Fruit fly (Drosophila melanogaster) whole organism, embryonic: ENCODE measurements around the gene Lcp65Ab1.

Source experiments
- B-H1 ChIP-seq: fragments of 200-800 bp; sonication (Bioruptor generic); IDR thresholded peaks from 3 replicates; pipeline ENCODE4 v1.3.6; 2022; ENCODE audit warnings: missing biosample characterization, missing genetic modification characterization
- Bgb ChIP-seq: fragments of 200-800 bp; sonication (Bioruptor generic); IDR thresholded peaks from 2 replicates; pipeline ENCODE4 v1.3.6; 2022; ENCODE audit warnings: missing biosample characterization, missing genetic modification characterization; ENCODE audit not compliant: partially characterized antibody
- CG10147 ChIP-seq: fragments of 200-800 bp; sonication (Bioruptor generic); optimal IDR thresholded peaks from 2 replicates; lab custom pipeline; 2019; ENCODE audit warnings: missing biosample characterization, mild to moderate bottlenecking, missing genetic modification characterization, moderate library complexity
- CG10543 ChIP-seq: fragments of 200-800 bp; sonication (Bioruptor generic); optimal IDR thresholded peaks from 3 replicates; lab custom pipeline; 2017; ENCODE audit warnings: missing biosample characterization, mild to moderate bottlenecking, missing genetic modification characterization, moderate library complexity
- CG11504 ChIP-seq: fragments of 200-800 bp; sonication (Bioruptor generic); optimal IDR thresholded peaks from 3 replicates; lab custom pipeline; 2019; ENCODE audit warnings: missing biosample characterization, mild to moderate bottlenecking, missing genetic modification characterization, moderate library complexity
- CG11696 ChIP-seq: fragments of 200-800 bp; sonication (Bioruptor generic); IDR thresholded peaks from 2 replicates; pipeline ENCODE4 v1.3.6; 2022; ENCODE audit warnings: missing biosample characterization, missing genetic modification characterization
- CG12071 ChIP-seq: fragments of 200-800 bp; sonication (Bioruptor generic); optimal IDR thresholded peaks from 3 replicates; lab custom pipeline; 2018; ENCODE audit warnings: missing biosample characterization, mild to moderate bottlenecking, missing genetic modification characterization
- CG12155 ChIP-seq: fragments of 200-800 bp; sonication (Bioruptor generic); optimal IDR thresholded peaks from 3 replicates; lab custom pipeline; 2016; ENCODE audit warnings: missing biosample characterization, missing genetic modification characterization
- CG12769 ChIP-seq: fragments of 200-800 bp; sonication (Bioruptor generic); optimal IDR thresholded peaks from 2 replicates; lab custom pipeline; 2019; ENCODE audit warnings: missing biosample characterization, mild to moderate bottlenecking, missing genetic modification characterization, moderate library complexity
- CG13123 ChIP-seq: fragments of 200-800 bp; sonication (Bioruptor generic); optimal IDR thresholded peaks from 2 replicates; lab custom pipeline; 2016; ENCODE audit warnings: missing biosample characterization, missing genetic modification characterization
- CG13296 ChIP-seq: fragments of 200-800 bp; sonication (Bioruptor generic); optimal IDR thresholded peaks from 3 replicates; lab custom pipeline; 2018; ENCODE audit warnings: missing biosample characterization, mild to moderate bottlenecking, missing genetic modification characterization
- CG13894 ChIP-seq: fragments of 200-800 bp; sonication (Bioruptor generic); optimal IDR thresholded peaks from 3 replicates; lab custom pipeline; 2018; ENCODE audit warnings: missing biosample characterization, mild to moderate bottlenecking, missing genetic modification characterization, moderate library complexity
- CG1529 ChIP-seq: fragments of 200-800 bp; sonication (Bioruptor generic); optimal IDR thresholded peaks from 3 replicates; lab custom pipeline; 2018; ENCODE audit warnings: missing biosample characterization, missing genetic modification characterization
- CG17912 ChIP-seq: fragments of 200-800 bp; sonication (Bioruptor generic); optimal IDR thresholded peaks from 2 replicates; lab custom pipeline; 2018; ENCODE audit warnings: missing biosample characterization, mild to moderate bottlenecking, missing genetic modification characterization
- CG18011 ChIP-seq: fragments of 200-800 bp; sonication (Bioruptor generic); optimal IDR thresholded peaks from 2 replicates; lab custom pipeline; 2017; ENCODE audit warnings: missing biosample characterization, missing genetic modification characterization, mild to moderate bottlenecking, moderate library complexity, missing genotype
- CG2116 ChIP-seq: fragments of 200-800 bp; sonication (Bioruptor generic); optimal IDR thresholded peaks from 3 replicates; lab custom pipeline; 2018; ENCODE audit warnings: missing biosample characterization, mild to moderate bottlenecking, missing genetic modification characterization
- CG2202 ChIP-seq: fragments of 200-800 bp; sonication (Bioruptor generic); optimal IDR thresholded peaks from 2 replicates; lab custom pipeline; 2018; ENCODE audit warnings: missing biosample characterization, mild to moderate bottlenecking, missing genetic modification characterization
- CG3065 ChIP-seq: fragments of 200-800 bp; sonication (Bioruptor generic); optimal IDR thresholded peaks from 2 replicates; lab custom pipeline; 2016; ENCODE audit warnings: missing biosample characterization, missing genetic modification characterization
- CG31224 ChIP-seq: fragments of 200-800 bp; sonication (Bioruptor generic); IDR thresholded peaks from 2 replicates; pipeline ENCODE4 v1.3.6; 2022; ENCODE audit warnings: missing biosample characterization, missing genetic modification characterization
- CG4328 ChIP-seq: fragments of 200-800 bp; sonication (Bioruptor generic); optimal IDR thresholded peaks from 3 replicates; lab custom pipeline; 2017; ENCODE audit warnings: missing biosample characterization, missing genetic modification reagents, missing genetic modification characterization
- CG6765 ChIP-seq: fragments of 200-800 bp; sonication (Bioruptor generic); optimal IDR thresholded peaks from 3 replicates; lab custom pipeline; 2017; ENCODE audit warnings: missing biosample characterization, mild to moderate bottlenecking, missing genetic modification characterization
- CG8290 ChIP-seq, 3 experiments: fragments of 200-800 bp; sonication (Bioruptor generic); optimal IDR thresholded peaks; 2 replicates each; lab custom pipeline; 2016 to 2019; ENCODE audit warnings: missing biosample characterization in 3 of 3, missing genetic modification characterization in 3 of 3, mild to moderate bottlenecking in 2 of 3, moderate library complexity in 1 of 3
- CG8388 ChIP-seq: fragments of 200-800 bp; sonication (Bioruptor generic); optimal IDR thresholded peaks from 2 replicates; lab custom pipeline; 2019; ENCODE audit warnings: missing biosample characterization, mild to moderate bottlenecking, missing genetic modification characterization, moderate library complexity
- CG8944 ChIP-seq: fragments of 200-800 bp; sonication (Bioruptor generic); optimal IDR thresholded peaks from 3 replicates; lab custom pipeline; 2016; ENCODE audit warnings: missing biosample characterization, missing genetic modification characterization
- Deaf1 ChIP-seq: fragments of 200-800 bp; optimal IDR thresholded peaks from 3 replicates; lab custom pipeline; 2019; ENCODE audit warnings: missing biosample characterization, mild to moderate bottlenecking, missing genetic modification characterization, moderate library complexity
- Doc2 ChIP-seq: fragments of 200-800 bp; sonication (Bioruptor generic); IDR thresholded peaks from 2 replicates; pipeline ENCODE4 v1.3.6; 2022; ENCODE audit warnings: missing biosample characterization, missing genetic modification characterization
- Ets97D ChIP-seq: fragments of 200-800 bp; sonication (Bioruptor generic); optimal IDR thresholded peaks from 3 replicates; lab custom pipeline; 2016; ENCODE audit warnings: missing biosample characterization, missing genetic modification characterization
- HLH54F ChIP-seq: fragments of 200-800 bp; sonication (Bioruptor generic); optimal IDR thresholded peaks from 3 replicates; lab custom pipeline; 2016; ENCODE audit warnings: missing biosample characterization, missing genetic modification characterization
- Hand ChIP-seq: fragments of 200-800 bp; sonication (Bioruptor generic); optimal IDR thresholded peaks from 2 replicates; lab custom pipeline; 2017; ENCODE audit warnings: mild to moderate bottlenecking, missing biosample characterization, missing genetic modification reagents, missing genetic modification characterization
- Hr39 ChIP-seq: fragments of >200 bp; optimal IDR thresholded peaks from 2 replicates; lab custom pipeline; 2017
- Hr78 ChIP-seq, 2 experiments: fragments of 200-800 bp in 1 of 2; fragments of >200 bp in 1 of 2; sonication (Bioruptor generic) in 1 of 2; optimal IDR thresholded peaks; 2 replicates each; lab custom pipeline; 2017 to 2019; ENCODE audit warnings: missing biosample characterization in 2 of 2, missing genetic modification characterization in 2 of 2, mild to moderate bottlenecking in 1 of 2, moderate library complexity in 1 of 2
- Hsf ChIP-seq: fragments of 200-800 bp; sonication (Bioruptor generic); optimal IDR thresholded peaks from 3 replicates; lab custom pipeline; 2016; ENCODE audit warnings: missing biosample characterization, missing genetic modification characterization
- Kr ChIP-seq: fragments of 200-800 bp; sonication (Bioruptor generic); optimal IDR thresholded peaks from 2 replicates; lab custom pipeline; 2017; ENCODE audit warnings: missing biosample characterization, mild to moderate bottlenecking, missing genetic modification characterization
- Mrtf ChIP-seq: fragments of 200-800 bp; sonication (Bioruptor generic); IDR thresholded peaks from 3 replicates; pipeline ENCODE4 v1.3.6; 2022; ENCODE audit warnings: missing biosample characterization, missing genetic modification characterization
- Neu2 ChIP-seq: fragments of 200-800 bp; sonication (Bioruptor generic); optimal IDR thresholded peaks from 3 replicates; lab custom pipeline; 2016; ENCODE audit warnings: missing biosample characterization, missing genetic modification characterization, borderline replicate concordance
- Oli ChIP-seq: fragments of 200-800 bp; sonication (Bioruptor generic); optimal IDR thresholded peaks from 2 replicates; lab custom pipeline; 2018; ENCODE audit warnings: missing biosample characterization, mild to moderate bottlenecking, missing genetic modification characterization, moderate library complexity
- Rx ChIP-seq: fragments of 200-800 bp; sonication (Bioruptor generic); IDR thresholded peaks from 2 replicates; pipeline ENCODE4 v1.3.6; 2022; ENCODE audit warnings: missing biosample characterization, missing genetic modification characterization
- Taf1 ChIP-seq: fragments of 200-800 bp; sonication (Bioruptor generic); IDR thresholded peaks from 2 replicates; pipeline ENCODE4 v1.3.6; 2022; ENCODE audit warnings: missing biosample characterization, missing genetic modification characterization
- ara ChIP-seq: fragments of 200-800 bp; sonication (Bioruptor generic); IDR thresholded peaks from 2 replicates; pipeline ENCODE4 v1.3.6; 2022; ENCODE audit warnings: missing biosample characterization, missing genetic modification characterization
- bab2 ChIP-seq: fragments of 200-800 bp; sonication (Bioruptor generic); optimal IDR thresholded peaks from 2 replicates; lab custom pipeline; 2016; ENCODE audit warnings: missing biosample characterization, missing genetic modification characterization
- chn ChIP-seq: fragments of 200-800 bp; sonication (Bioruptor generic); optimal IDR thresholded peaks from 2 replicates; lab custom pipeline; 2016; ENCODE audit warnings: missing biosample characterization, missing genetic modification characterization
- crp ChIP-seq, 2 experiments: fragments of 200-800 bp; sonication (Bioruptor generic); optimal IDR thresholded peaks; 2 replicates in 1 of 2; 3 replicates in 1 of 2; lab custom pipeline; 2017; ENCODE audit warnings: missing biosample characterization in 2 of 2, missing genetic modification characterization in 2 of 2, mild to moderate bottlenecking in 1 of 2, moderate library complexity in 1 of 2
- dati ChIP-seq: fragments of 200-800 bp; sonication (Bioruptor generic); IDR thresholded peaks from 2 replicates; pipeline ENCODE4 v1.3.6; 2022; ENCODE audit warnings: missing biosample characterization, missing genetic modification characterization
- emc ChIP-seq: fragments of 200-800 bp; sonication (Bioruptor generic); optimal IDR thresholded peaks from 2 replicates; lab custom pipeline; 2016; ENCODE audit warnings: missing biosample characterization, missing genetic modification characterization
- gro ChIP-seq: fragments of 200-800 bp; sonication (Bioruptor generic); optimal IDR thresholded peaks from 2 replicates; lab custom pipeline; 2016; ENCODE audit warnings: missing biosample characterization, missing genetic modification characterization
- h ChIP-seq: fragments of >200 bp; optimal IDR thresholded peaks from 2 replicates; lab custom pipeline; 2017
- jing ChIP-seq: fragments of 200-800 bp; sonication (Bioruptor generic); optimal IDR thresholded peaks from 2 replicates; lab custom pipeline; 2018; ENCODE audit warnings: missing biosample characterization, mild to moderate bottlenecking, missing genetic modification characterization
- kay ChIP-seq: fragments of 200-800 bp; sonication (Bioruptor generic); optimal IDR thresholded peaks from 2 replicates; lab custom pipeline; 2016; ENCODE audit warnings: missing biosample characterization, missing genetic modification characterization
- lmd ChIP-seq: fragments of 200-800 bp; sonication (Bioruptor generic); IDR thresholded peaks from 2 replicates; pipeline ENCODE4 v1.3.6; 2022; ENCODE audit warnings: missing biosample characterization, missing genetic modification characterization
- mld ChIP-seq: fragments of 200-800 bp; sonication (Bioruptor generic); IDR thresholded peaks from 3 replicates; pipeline ENCODE4 v1.3.6; 2022; ENCODE audit warnings: missing biosample characterization, missing genetic modification characterization; ENCODE audit not compliant: partially characterized antibody
- stc ChIP-seq: fragments of 200-800 bp; sonication (Bioruptor generic); IDR thresholded peaks from 2 replicates; pipeline ENCODE4 v1.3.6; 2022; ENCODE audit warnings: missing biosample characterization, missing genetic modification characterization

Lcp65Ab1 gene

DNA sequence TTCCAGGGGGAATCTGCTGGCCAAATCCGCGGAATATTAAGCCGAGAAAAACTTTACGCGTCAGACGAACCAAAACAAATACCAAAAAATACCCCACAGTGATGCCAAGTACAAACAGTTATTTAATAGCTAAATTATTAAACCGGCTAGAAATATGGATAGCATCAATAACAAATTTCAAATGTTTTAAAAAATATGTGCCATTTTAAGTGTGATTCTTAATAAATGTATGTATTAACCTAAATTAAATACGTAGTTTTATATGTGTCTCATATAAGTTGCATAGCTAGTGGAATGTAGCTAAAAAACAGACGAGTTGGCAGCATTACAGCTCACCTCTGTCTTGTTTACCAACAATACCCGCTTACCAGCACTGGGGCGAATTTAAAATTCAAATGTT is 32.4 kb downstream of the Lcp65Ab1 start, which contains the start of gene CG10274 (continued):
- TF ChIP-seq gro: peak; percentile 77
- no peak for TF ChIP-seq Deaf1 (tag; lab: Kevin White, UChicago)
- TF ChIP-seq Hsf (GFP tag; lab: Kevin White, UChicago): peak; percentile 87
- peak; percentile 43 for TF ChIP-seq CG6765 (GFP tag; lab: Kevin White, UChicago)
- TF ChIP-seq CG8290 (GFP tag; optimal IDR thresholded peaks at IDR 0.05; lab: Kevin White, UChicago): no peak
- TF ChIP-seq CG8290 (tag; optimal IDR thresholded peaks at IDR 0.05; lab: Kevin White, UChicago): no peak
- no peak for TF ChIP-seq CG12769
- TF ChIP-seq Hr78 (GFP tag; optimal IDR thresholded peaks at IDR 0.05; lab: Kevin White, UChicago): no peak
- no peak for TF ChIP-seq jing (GFP tag; lab: Kevin White, UChicago)
- TF ChIP-seq Hr39 (lab: Kevin White, UChicago): no peak
- TF ChIP-seq CG11696: no peak
- no peak for TF ChIP-seq CG1529
- peak; percentile 57 for TF ChIP-seq CG2202
- no peak for TF ChIP-seq Taf1
- TF ChIP-seq Mrtf (GFP tag; lab: Robert Waterston, UW): no peak
- TF ChIP-seq crp (GFP tag; optimal IDR thresholded peaks at IDR 0.05; lab: Kevin White, UChicago): peak in 1 of 2 experiments; percentile 16
- TF ChIP-seq chn (GFP tag; lab: Kevin White, UChicago): peak; percentile 72
- TF ChIP-seq CG10543 (GFP tag; lab: Kevin White, UChicago): peak; percentile 72
- TF ChIP-seq CG8388: peak; percentile 50
- no peak for TF ChIP-seq stc (GFP tag; lab: Robert Waterston, UW)
- TF ChIP-seq ara (GFP tag; lab: Robert Waterston, UW): no peak
- TF ChIP-seq mld (GFP tag; lab: Robert Waterston, UW): no peak
- TF ChIP-seq Rx (GFP tag; lab: Robert Waterston, UW): no peak
- TF ChIP-seq CG8944 (GFP tag; lab: Kevin White, UChicago): peak; percentile 63
- no peak for TF ChIP-seq CG12071 (GFP tag; lab: Kevin White, UChicago)
- peak; percentile 44; the same call in 2 of the 3 replicates for TF ChIP-seq B-H1 (GFP tag; lab: Robert Waterston, UW)
- no peak for TF ChIP-seq CG13296 (GFP tag; lab: Kevin White, UChicago)
- TF ChIP-seq h (lab: Kevin White, UChicago): no peak
- peak; percentile 90 for TF ChIP-seq CG12155 (GFP tag; lab: Kevin White, UChicago)
- TF ChIP-seq CG2116 (GFP tag; lab: Kevin White, UChicago): peak; percentile 77
- TF ChIP-seq CG13894: no peak
- peak; percentile 68 for TF ChIP-seq Oli
- TF ChIP-seq CG4328: peak; percentile 50
- TF ChIP-seq CG10147 (GFP tag; lab: Kevin White, UChicago): no peak
- TF ChIP-seq bab2 (GFP tag; lab: Kevin White, UChicago): peak; percentile 67
- TF ChIP-seq CG13123 (GFP tag; lab: Kevin White, UChicago): peak; percentile 36
- TF ChIP-seq Ets97D (GFP tag; lab: Kevin White, UChicago): peak; percentile 65
- TF ChIP-seq CG3065 (GFP tag; lab: Kevin White, UChicago): no peak
- no peak for TF ChIP-seq dati
- peak; percentile 59 for TF ChIP-seq CG18011 (GFP tag; lab: Kevin White, UChicago)
- TF ChIP-seq HLH54F (GFP tag; lab: Kevin White, UChicago): peak; percentile 79
- TF ChIP-seq lmd (GFP tag; lab: Robert Waterston, UW): peak; percentile 80
- TF ChIP-seq CG11504 (tag; lab: Kevin White, UChicago): no peak
- TF ChIP-seq Neu2 (GFP tag; lab: Kevin White, UChicago): no peak
- no peak for TF ChIP-seq CG17912 (GFP tag; lab: Kevin White, UChicago)
- TF ChIP-seq kay: peak; percentile 67
- no peak for TF ChIP-seq Doc2 (GFP tag; lab: Robert Waterston, UW)
- TF ChIP-seq Kr (GFP tag; lab: Kevin White, UChicago): no peak
- TF ChIP-seq Bgb: no peak
- no peak for TF ChIP-seq Hand (GFP tag; lab: Kevin White, UChicago)
- peak; percentile 47 for TF ChIP-seq emc (GFP tag; lab: Kevin White, UChicago)
- peak; percentile 35; the same call in 1 of the 2 replicates for TF ChIP-seq CG31224 (GFP tag; lab: Robert Waterston, UW)
